Fruit fly (Drosophila melanogaster): ENCODE results near the gene CAH9.

CAH9 gene

dm6 chr3R:27106134-27106694 is at the start of gene CAH9:
TSS of gene CAH9 (minus strand) at chr3R:27106184.
- TF ChIP-seq Hr38 (GFP tag; optimal IDR thresholded peaks at IDR 0.05): no peak
- no peak for TF ChIP-seq Ets21C (GFP tag; optimal IDR thresholded peaks at IDR 0.05)
- TF ChIP-seq CG3032 (tag; optimal IDR thresholded peaks at IDR 0.05): no peak
- TF ChIP-seq pdm3 (GFP tag; optimal IDR thresholded peaks at IDR 0.05): no peak
- TF ChIP-seq Sox15 (GFP tag; optimal IDR thresholded peaks at IDR 0.05): no peak
- no peak for TF ChIP-seq cyc (GFP tag; optimal IDR thresholded peaks at IDR 0.05)
- TF ChIP-seq CG3919 (GFP tag; optimal IDR thresholded peaks at IDR 0.05): no peak
- no peak for TF ChIP-seq acj6 (GFP tag; optimal IDR thresholded peaks at IDR 0.05)
- no peak for TF ChIP-seq net (GFP tag; optimal IDR thresholded peaks at IDR 0.05)

- TF ChIP-seq CG8319 (GFP tag; optimal IDR thresholded peaks at IDR 0.05): no peak
- no peak for TF ChIP-seq CG9139 (GFP tag; optimal IDR thresholded peaks at IDR 0.05)
- no peak for TF ChIP-seq dac (GFP tag; optimal IDR thresholded peaks at IDR 0.05)
- TF ChIP-seq Eip93F (GFP tag; optimal IDR thresholded peaks at IDR 0.05): no peak
- TF ChIP-seq CG3919 (GFP tag; optimal IDR thresholded peaks at IDR 0.05): no peak
- no peak for TF ChIP-seq Lpt (GFP tag; optimal IDR thresholded peaks at IDR 0.05)
- no peak for TF ChIP-seq svp (GFP tag)
- TF ChIP-seq fkh (GFP tag; optimal IDR thresholded peaks at IDR 0.05): no peak
- no peak for TF ChIP-seq CG8632 (GFP tag; optimal IDR thresholded peaks at IDR 0.05)
- TF ChIP-seq CG10669 (GFP tag; optimal IDR thresholded peaks at IDR 0.05): no peak
- no peak for TF ChIP-seq CG4318 (GFP tag; optimal IDR thresholded peaks at IDR 0.05)
- TF ChIP-seq Sox102F (GFP tag; optimal IDR thresholded peaks at IDR 0.05): no peak
- no peak for TF ChIP-seq CG34406 (GFP tag; optimal IDR thresholded peaks at IDR 0.05)
- TF ChIP-seq spab (GFP tag; optimal IDR thresholded peaks at IDR 0.05): no peak
- TF ChIP-seq Smox (GFP tag; optimal IDR thresholded peaks at IDR 0.05): no peak
- TF ChIP-seq CG10631 (GFP tag; optimal IDR thresholded peaks at IDR 0.05): no peak
- TF ChIP-seq ss (GFP tag; optimal IDR thresholded peaks at IDR 0.05): no peak
- no peak for TF ChIP-seq Gug (GFP tag; IDR thresholded peaks at IDR 0.05)
Measured at dm6 chr3R:27154001-27154400, 48.0 kb upstream of the CAH9 start.

dm6 chr3R:27153062-27153878 is 47.3 kb upstream of the CAH9 start:
- peak; percentile 38 for TF ChIP-seq CG34406 (GFP tag; optimal IDR thresholded peaks at IDR 0.05)
- peak; percentile 35 for TF ChIP-seq vri (GFP tag; optimal IDR thresholded peaks at IDR 0.05)
- TF ChIP-seq Sox15 (GFP tag; optimal IDR thresholded peaks at IDR 0.05): no peak
- TF ChIP-seq CG10631 (GFP tag; optimal IDR thresholded peaks at IDR 0.05): peak; percentile 29
- peak; percentile 38; the same call in 1 of the 3 replicates for TF ChIP-seq CG8119 (GFP tag; IDR thresholded peaks at IDR 0.05)
- TF ChIP-seq Ets96B (tag; optimal IDR thresholded peaks at IDR 0.05): peak; percentile 10
- no peak for TF ChIP-seq dsx (GFP tag; optimal IDR thresholded peaks at IDR 0.05; ENCODE audit: poor library complexity, severe bottlenecking)
- peak; percentile 41 for TF ChIP-seq esn (GFP tag; optimal IDR thresholded peaks at IDR 0.05)
- no peak for TF ChIP-seq Eip93F (GFP tag; optimal IDR thresholded peaks at IDR 0.05)
- peak; percentile 13 for TF ChIP-seq Eip78C (GFP tag)
- TF ChIP-seq OdsH (GFP tag; optimal IDR thresholded peaks at IDR 0.05): peak; percentile 29
- peak; percentile 0 for TF ChIP-seq CG11902 (GFP tag; optimal IDR thresholded peaks at IDR 0.05)
- no peak for TF ChIP-seq fd85E (GFP tag; optimal IDR thresholded peaks at IDR 0.05)
- TF ChIP-seq CG16779 (tag; optimal IDR thresholded peaks at IDR 0.05): no peak
- peak; percentile 28 for TF ChIP-seq CG4318 (GFP tag; optimal IDR thresholded peaks at IDR 0.05)
- TF ChIP-seq achi (GFP tag; optimal IDR thresholded peaks at IDR 0.05): peak; percentile 38
- TF ChIP-seq net (GFP tag; optimal IDR thresholded peaks at IDR 0.05): peak; percentile 1
- peak; percentile 70 for TF ChIP-seq CG32006 (GFP tag; optimal IDR thresholded peaks at IDR 0.05)
- no peak for TF ChIP-seq eg (GFP tag; IDR thresholded peaks at IDR 0.05)
- peak in 1 of 2 experiments; percentile 63 for TF ChIP-seq salr (GFP tag; optimal IDR thresholded peaks at IDR 0.05)
- no peak for TF ChIP-seq dac (GFP tag; optimal IDR thresholded peaks at IDR 0.05)
- TF ChIP-seq CG3919 (GFP tag; optimal IDR thresholded peaks at IDR 0.05): peak; percentile 3
- no peak for TF ChIP-seq CG6792 (GFP tag; optimal IDR thresholded peaks at IDR 0.05)
- TF ChIP-seq Eip75B (GFP tag; optimal IDR thresholded peaks at IDR 0.05): peak; percentile 7
- peak; percentile 17 for TF ChIP-seq cyc (GFP tag; optimal IDR thresholded peaks at IDR 0.05)
- TF ChIP-seq Hr4 (GFP tag; optimal IDR thresholded peaks at IDR 0.05): peak; percentile 42
- no peak for TF ChIP-seq CG1621 (tag; optimal IDR thresholded peaks at IDR 0.05)
- peak; percentile 20 for TF ChIP-seq acj6 (GFP tag; optimal IDR thresholded peaks at IDR 0.05)
- peak; percentile 7 for TF ChIP-seq CG6276 (GFP tag; optimal IDR thresholded peaks at IDR 0.05)
- TF ChIP-seq svp (GFP tag): peak; percentile 65
- peak; percentile 50 for TF ChIP-seq fkh (GFP tag; optimal IDR thresholded peaks at IDR 0.05)
- TF ChIP-seq pdm3 (GFP tag; optimal IDR thresholded peaks at IDR 0.05): peak; percentile 38
